Worm (Caenorhabditis elegans) whole organism, L4/young adult: ENCODE data around the gene scl-19.

Experiments
- dao-5 ChIP-seq: sonication (generic microtip); optimal IDR thresholded peaks from 2 replicates; lab custom pipeline; 2016; ENCODE audit warnings: missing genotype, missing genetic modification characterization, moderate library complexity, missing compliant biosample characterization
- him-1 ChIP-seq: sonication (generic microtip); optimal IDR thresholded peaks from 2 replicates; lab custom pipeline; 2016; ENCODE audit warnings: missing genotype, missing genetic modification reagents, missing genetic modification characterization, missing compliant biosample characterization

ce11 chrV:18689681-18690080 is 42.1 kb upstream of the scl-19 start, which contains the start of the genes ubc-19 and Y69H2.7:
- TF ChIP-seq him-1 (tag; lab: Kevin White, UChicago) (no peak), dao-5 (tag; lab: Kevin White, UChicago) (no peak)
